Fruit fly (Drosophila melanogaster): Measurements from ENCODE around the gene CG15213.

CG15213 gene

dm6 chr3L:5133704-5134430 is 847 bp upstream of the CG15213 start, which contains the start of gene Yod1:
Gene Yod1, plus strand, starts transcription at chr3L:5133871.
- TF ChIP-seq CTCF (optimal IDR thresholded peaks at IDR 0.05) (no peak), CG8478 (optimal IDR thresholded peaks at IDR 0.05) (no peak)

dm6 chr3L:5131245-5131644 is 1.8 kb downstream of the CG15213 start, which contains the start of gene CG15212:
Gene CG15212, plus strand, starts transcription at chr3L:5131545.
- TF ChIP-seq CG8478 (optimal IDR thresholded peaks at IDR 0.05) (no peak), CTCF (optimal IDR thresholded peaks at IDR 0.05) (no peak)

- TF ChIP-seq CG8478 (optimal IDR thresholded peaks at IDR 0.05): no peak
- no peak for TF ChIP-seq CTCF (optimal IDR thresholded peaks at IDR 0.05)
Measured at dm6 chr3L:5130508-5130907, 2.5 kb downstream of the CG15213 start.

dm6 chr3L:5129199-5129598 is 3.8 kb downstream of the CG15213 start, which contains the start of gene CG4597:
Gene CG4597, plus strand, starts transcription at chr3L:5129499.
- TF ChIP-seq CTCF (optimal IDR thresholded peaks at IDR 0.05) (no peak), CG8478 (optimal IDR thresholded peaks at IDR 0.05) (no peak)

- TF ChIP-seq CTCF (optimal IDR thresholded peaks at IDR 0.05) (no peak), CG8478 (optimal IDR thresholded peaks at IDR 0.05) (no peak)
Measured at dm6 chr3L:5128214-5128613, 4.8 kb downstream of the CG15213 start.

- no peak for TF ChIP-seq CG8478 (optimal IDR thresholded peaks at IDR 0.05)
- no peak for TF ChIP-seq CTCF (optimal IDR thresholded peaks at IDR 0.05)
Measured at dm6 chr3L:5127609-5128008, 5.4 kb downstream of the CG15213 start.

dm6 chr3L:5125202-5125601 is 7.8 kb downstream of the CG15213 start:
- TF ChIP-seq CG8478 (optimal IDR thresholded peaks at IDR 0.05) (no peak), CTCF (optimal IDR thresholded peaks at IDR 0.05) (peak; percentile 72 to 83)

- TF ChIP-seq CG8478 (optimal IDR thresholded peaks at IDR 0.05) (no peak), CTCF (optimal IDR thresholded peaks at IDR 0.05) (no peak)
Measured at dm6 chr3L:5102050-5102449, 31.0 kb downstream of the CG15213 start.

- TF ChIP-seq CG8478 (optimal IDR thresholded peaks at IDR 0.05): no peak
- TF ChIP-seq CTCF (optimal IDR thresholded peaks at IDR 0.05): no peak
Measured at dm6 chr3L:5096674-5097073, 36.3 kb downstream of the CG15213 start.

Data from S2 (cell line).